Fruit fly (Drosophila melanogaster) whole organism, embryonic: ENCODE results near the gene Dred.

Experiments used
- Blimp-1 ChIP-seq: fragments of 200-800 bp; sonication (Bioruptor generic); optimal IDR thresholded peaks from 3 replicates; lab custom pipeline; 2018; ENCODE audit warnings: missing biosample characterization, missing genetic modification characterization, mild to moderate bottlenecking, moderate library complexity, missing genetic modification reagents
- BtbVII ChIP-seq: fragments of 200-800 bp; sonication (Bioruptor generic); optimal IDR thresholded peaks from 3 replicates; lab custom pipeline; 2017; ENCODE audit warnings: missing biosample characterization, mild to moderate bottlenecking, missing genetic modification characterization
- CG1024 ChIP-seq: fragments of 200-800 bp; sonication (Bioruptor generic); IDR thresholded peaks from 2 replicates; pipeline ENCODE4 v1.3.6; 2022; ENCODE audit warnings: missing biosample characterization, missing genetic modification characterization
- CG11560 ChIP-seq: fragments of 200-800 bp; sonication (Bioruptor generic); IDR thresholded peaks from 3 replicates; pipeline ENCODE4 v1.3.6; 2022; ENCODE audit warnings: missing biosample characterization, missing genetic modification characterization
- CG12219 ChIP-seq: fragments of 200-800 bp; sonication (Bioruptor generic); optimal IDR thresholded peaks from 3 replicates; lab custom pipeline; 2018; ENCODE audit warnings: missing biosample characterization, mild to moderate bottlenecking, missing genetic modification characterization
- CG12942 ChIP-seq: fragments of 200-800 bp; sonication (Bioruptor generic); optimal IDR thresholded peaks from 3 replicates; lab custom pipeline; 2016; ENCODE audit warnings: missing biosample characterization, missing genetic modification characterization
- CG15073 ChIP-seq: fragments of 200-800 bp; sonication (Bioruptor generic); optimal IDR thresholded peaks from 2 replicates; lab custom pipeline; 2016; ENCODE audit warnings: missing biosample characterization, missing genetic modification characterization
- CG15479 ChIP-seq: fragments of 200-800 bp; sonication (Bioruptor generic); optimal IDR thresholded peaks from 3 replicates; lab custom pipeline; 2019; ENCODE audit warnings: missing biosample characterization, mild to moderate bottlenecking, missing genetic modification characterization, moderate library complexity
- CG1792 ChIP-seq: fragments of 200-800 bp; sonication (Bioruptor generic); optimal IDR thresholded peaks from 2 replicates; lab custom pipeline; 2016; ENCODE audit warnings: missing biosample characterization, missing genetic modification characterization
- CG2202 ChIP-seq: fragments of 200-800 bp; sonication (Bioruptor generic); optimal IDR thresholded peaks from 2 replicates; lab custom pipeline; 2018; ENCODE audit warnings: missing biosample characterization, mild to moderate bottlenecking, missing genetic modification characterization
- CG31441 ChIP-seq: fragments of 200-800 bp; sonication (Bioruptor generic); IDR thresholded peaks from 2 replicates; pipeline ENCODE4 v1.3.6; 2022; ENCODE audit warnings: missing biosample characterization, missing genetic modification characterization
- CG3407 ChIP-seq: fragments of 200-800 bp; sonication (Bioruptor generic); optimal IDR thresholded peaks from 2 replicates; lab custom pipeline; 2018; ENCODE audit warnings: missing biosample characterization, mild to moderate bottlenecking, missing genetic modification characterization
- CG4328 ChIP-seq: fragments of 200-800 bp; sonication (Bioruptor generic); optimal IDR thresholded peaks from 3 replicates; lab custom pipeline; 2017; ENCODE audit warnings: missing biosample characterization, missing genetic modification reagents, missing genetic modification characterization
- CG4730 ChIP-seq: fragments of 200-800 bp; sonication (Bioruptor generic); IDR thresholded peaks from 2 replicates; pipeline ENCODE4 v1.3.6; 2022; ENCODE audit warnings: missing biosample characterization, missing genetic modification characterization
- CG6175 ChIP-seq: fragments of 200-800 bp; sonication (Bioruptor generic); IDR thresholded peaks from 3 replicates; pipeline ENCODE4 v1.3.6; 2022; ENCODE audit warnings: missing biosample characterization, missing genetic modification characterization
- CG7786 ChIP-seq: fragments of 200-800 bp; sonication (Bioruptor generic); optimal IDR thresholded peaks from 2 replicates; lab custom pipeline; 2016; ENCODE audit warnings: missing biosample characterization, missing genetic modification characterization
- CG7839 ChIP-seq: fragments of 200-800 bp; sonication (Bioruptor generic); optimal IDR thresholded peaks from 3 replicates; lab custom pipeline; 2018; ENCODE audit warnings: missing biosample characterization, mild to moderate bottlenecking, missing genetic modification characterization, moderate library complexity
- CG9215 ChIP-seq: fragments of 200-800 bp; sonication (Bioruptor generic); IDR thresholded peaks from 2 replicates; pipeline ENCODE4 v1.3.6; 2022; ENCODE audit warnings: missing biosample characterization, missing genetic modification characterization
- CG9437 ChIP-seq: fragments of 200-800 bp; sonication (Bioruptor generic); optimal IDR thresholded peaks from 2 replicates; lab custom pipeline; 2018; ENCODE audit warnings: missing biosample characterization, mild to moderate bottlenecking, missing genetic modification characterization
- Dad ChIP-seq: fragments of 200-800 bp; sonication (Bioruptor generic); optimal IDR thresholded peaks from 3 replicates; lab custom pipeline; 2016; ENCODE audit warnings: missing biosample characterization, missing genetic modification characterization
- Dfd ChIP-seq, 2 experiments: fragments of >200 bp; optimal IDR thresholded peaks; 2 replicates each; lab custom pipeline; 2017; ENCODE audit warnings: missing biosample characterization in 2 of 2, missing genetic modification characterization in 2 of 2
- Doc2 ChIP-seq: fragments of 200-800 bp; sonication (Bioruptor generic); IDR thresholded peaks from 2 replicates; pipeline ENCODE4 v1.3.6; 2022; ENCODE audit warnings: missing biosample characterization, missing genetic modification characterization
- Drgx ChIP-seq: fragments of 200-800 bp; sonication (Bioruptor generic); IDR thresholded peaks from 2 replicates; pipeline ENCODE4 v1.3.6; 2022; ENCODE audit warnings: missing biosample characterization, missing genetic modification characterization
- E2f2 ChIP-seq: fragments of 200-800 bp; sonication (Bioruptor generic); IDR thresholded peaks from 2 replicates; pipeline ENCODE4 v1.3.6; 2022; ENCODE audit warnings: missing biosample characterization, missing genetic modification characterization
- GATAe ChIP-seq: fragments of 200-800 bp; sonication (Bioruptor generic); conservative IDR thresholded peaks from 2 replicates; pipeline ENCODE4 v1.3.6; 2022; ENCODE audit warnings: missing biosample characterization, missing genetic modification characterization
- Gsc ChIP-seq: fragments of 200-800 bp; sonication (Bioruptor generic); IDR thresholded peaks from 2 replicates; pipeline ENCODE4 v1.3.6; 2022; ENCODE audit warnings: missing biosample characterization, missing genetic modification characterization
- Hr3 ChIP-seq: fragments of 200-800 bp; sonication (Bioruptor generic); optimal IDR thresholded peaks from 3 replicates; lab custom pipeline; 2016; ENCODE audit warnings: missing biosample characterization, missing genetic modification characterization
- Mrtf ChIP-seq: fragments of 200-800 bp; sonication (Bioruptor generic); IDR thresholded peaks from 3 replicates; pipeline ENCODE4 v1.3.6; 2022; ENCODE audit warnings: missing biosample characterization, missing genetic modification characterization
- NC2α ChIP-seq: fragments of 200-800 bp; sonication (Bioruptor generic); optimal IDR thresholded peaks from 2 replicates; lab custom pipeline; 2016; ENCODE audit warnings: missing biosample characterization, missing genetic modification characterization
- NFAT ChIP-seq: fragments of 200-800 bp; sonication (Bioruptor generic); IDR thresholded peaks from 2 replicates; pipeline ENCODE4 v1.3.6; 2022; ENCODE audit warnings: missing biosample characterization, missing genetic modification characterization
- NK7.1 ChIP-seq: fragments of 200-800 bp; sonication (Bioruptor generic); optimal IDR thresholded peaks from 3 replicates; lab custom pipeline; 2016; ENCODE audit warnings: missing biosample characterization, missing genetic modification characterization
- Six4 ChIP-seq: fragments of 200-800 bp; sonication (Bioruptor generic); optimal IDR thresholded peaks from 2 replicates; lab custom pipeline; 2016; ENCODE audit warnings: missing biosample characterization, missing genetic modification characterization
- bcd ChIP-seq: fragments of 200-800 bp; sonication (Bioruptor generic); optimal IDR thresholded peaks from 2 replicates; lab custom pipeline; 2017; ENCODE audit warnings: missing biosample characterization, mild to moderate bottlenecking, missing genetic modification characterization
- caup ChIP-seq: fragments of 200-800 bp; sonication (Bioruptor generic); optimal IDR thresholded peaks from 3 replicates; lab custom pipeline; 2017; ENCODE audit warnings: missing biosample characterization, mild to moderate bottlenecking, missing genetic modification characterization, moderate library complexity; ENCODE audit not compliant: severe bottlenecking
- disco-r ChIP-seq: fragments of 200-800 bp; sonication (Bioruptor generic); optimal IDR thresholded peaks from 2 replicates; lab custom pipeline; 2016; ENCODE audit warnings: missing biosample characterization, missing genetic modification characterization
- dm ChIP-seq: fragments of 200-800 bp; sonication (Bioruptor generic); optimal IDR thresholded peaks from 3 replicates; lab custom pipeline; 2016; ENCODE audit warnings: missing biosample characterization, missing genetic modification characterization
- fru ChIP-seq: fragments of >200 bp; optimal IDR thresholded peaks from 2 replicates; lab custom pipeline; 2017
- ftz-f1 ChIP-seq: fragments of 200-800 bp; sonication (Bioruptor generic); optimal IDR thresholded peaks from 2 replicates; lab custom pipeline; 2016; ENCODE audit warnings: missing biosample characterization, missing genetic modification characterization
- gcm ChIP-seq: fragments of 200-800 bp; sonication (Bioruptor generic); optimal IDR thresholded peaks from 2 replicates; lab custom pipeline; 2019; ENCODE audit warnings: missing biosample characterization, mild to moderate bottlenecking, missing genetic modification characterization, moderate library complexity
- grn ChIP-seq: fragments of 200-800 bp; sonication (Bioruptor generic); optimal IDR thresholded peaks from 3 replicates; lab custom pipeline; 2017; ENCODE audit warnings: missing biosample characterization, missing genetic modification characterization
- gro ChIP-seq: fragments of 200-800 bp; sonication (Bioruptor generic); optimal IDR thresholded peaks from 2 replicates; lab custom pipeline; 2016; ENCODE audit warnings: missing biosample characterization, missing genetic modification characterization
- jigr1 ChIP-seq: fragments of 200-800 bp; sonication (Bioruptor generic); IDR thresholded peaks from 3 replicates; pipeline ENCODE4 v1.3.6; 2022; ENCODE audit warnings: missing biosample characterization, missing genetic modification characterization
- maf-S ChIP-seq: fragments of 200-800 bp; sonication (Bioruptor generic); optimal IDR thresholded peaks from 2 replicates; lab custom pipeline; 2016; ENCODE audit warnings: missing biosample characterization, missing genetic modification characterization
- onecut ChIP-seq: fragments of 200-800 bp; sonication (Bioruptor generic); IDR thresholded peaks from 2 replicates; pipeline ENCODE4 v1.3.6; 2022; ENCODE audit warnings: missing biosample characterization, missing genetic modification characterization
- otp ChIP-seq: fragments of 200-800 bp; sonication (Bioruptor generic); IDR thresholded peaks from 3 replicates; pipeline ENCODE4, ENCODE4 v1.3.6; 2022; ENCODE audit warnings: missing biosample characterization, missing genetic modification characterization
- pan ChIP-seq, 4 experiments: fragments of >200 bp in 3 of 4; fragments of 200-800 bp in 1 of 4; sonication (Bioruptor generic) in 1 of 4; optimal IDR thresholded peaks in 3 of 4; IDR thresholded peaks in 1 of 4; 2 replicates each; pipeline versions ENCODE4 v1.3.6 to Lab custom; 2017 to 2022; ENCODE audit warnings: missing biosample characterization in 2 of 4, missing genetic modification characterization in 2 of 4, mixed read lengths in 1 of 4
- pnt ChIP-seq: fragments of 200-800 bp; sonication (Bioruptor generic); optimal IDR thresholded peaks from 3 replicates; lab custom pipeline; 2016; ENCODE audit warnings: missing biosample characterization, missing genetic modification characterization
- sisA ChIP-seq: fragments of 200-800 bp; sonication (Bioruptor generic); IDR thresholded peaks from 2 replicates; pipeline ENCODE4 v1.3.6; 2022; ENCODE audit warnings: missing biosample characterization, missing genetic modification characterization
- stc ChIP-seq: fragments of 200-800 bp; sonication (Bioruptor generic); IDR thresholded peaks from 2 replicates; pipeline ENCODE4 v1.3.6; 2022; ENCODE audit warnings: missing biosample characterization, missing genetic modification characterization
- tin ChIP-seq: fragments of 200-800 bp; sonication (Bioruptor generic); optimal IDR thresholded peaks from 3 replicates; lab custom pipeline; 2016; ENCODE audit warnings: missing biosample characterization, missing genetic modification characterization
- tna ChIP-seq: fragments of 200-800 bp; sonication (Bioruptor generic); IDR thresholded peaks from 2 replicates; pipeline ENCODE4 v1.3.6; 2022; ENCODE audit warnings: missing biosample characterization, missing genetic modification characterization; ENCODE audit not compliant: partially characterized antibody
- zf30C ChIP-seq: fragments of 200-800 bp; sonication (Bioruptor generic); optimal IDR thresholded peaks from 3 replicates; lab custom pipeline; 2018; ENCODE audit warnings: missing biosample characterization, mild to moderate bottlenecking, missing genetic modification characterization

The Dred gene

DNA sequence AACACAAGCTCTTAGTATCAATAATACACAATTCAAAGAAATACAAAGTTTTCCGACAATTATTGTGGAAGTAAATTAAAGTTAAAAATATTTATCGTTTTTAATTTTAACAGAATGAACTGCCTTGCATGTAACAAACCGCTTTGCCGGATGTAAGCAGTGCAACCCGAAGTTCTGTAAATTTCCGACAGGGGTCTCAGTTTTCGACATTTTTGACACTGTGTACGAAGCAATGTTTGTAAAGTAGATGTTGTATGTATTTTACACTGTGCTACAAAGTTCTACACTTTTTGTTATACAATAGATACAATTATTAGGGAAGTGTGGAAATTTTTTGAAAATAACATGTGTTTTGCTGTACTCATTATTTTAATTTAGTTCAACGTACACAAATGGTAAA is 27.5 kb downstream of the Dred start (continued):
- peak; percentile 89 for TF ChIP-seq CG1024 (GFP tag; lab: Robert Waterston, UW)
- TF ChIP-seq CG9437 (GFP tag; lab: Kevin White, UChicago): peak; percentile 45
- peak; percentile 93 for TF ChIP-seq disco-r (GFP tag; lab: Kevin White, UChicago)
- TF ChIP-seq fru (lab: Kevin White, UChicago): no peak
- TF ChIP-seq Six4 (GFP tag; lab: Kevin White, UChicago): peak; percentile 77
- peak; percentile 77; the same call in 2 of the 3 replicates for TF ChIP-seq CG11560 (tag; lab: Robert Waterston, UW)
- peak; percentile 43 for TF ChIP-seq ftz-f1 (GFP tag; lab: Kevin White, UChicago)
- TF ChIP-seq CG9215: peak; percentile 80
- peak; percentile 62 for TF ChIP-seq E2f2 (GFP tag; lab: Robert Waterston, UW)
- no peak for TF ChIP-seq tna
- TF ChIP-seq CG12942: peak; percentile 73
- TF ChIP-seq gro (GFP tag; lab: Kevin White, UChicago): peak; percentile 96
- peak; percentile 91 for TF ChIP-seq CG6175 (GFP tag; lab: Robert Waterston, UW)
- TF ChIP-seq Doc2 (GFP tag; lab: Robert Waterston, UW): peak; percentile 93
- TF ChIP-seq jigr1 (GFP tag; lab: Robert Waterston, UW): peak; percentile 31; the same call in 1 of the 3 replicates
- peak; percentile 89 for TF ChIP-seq Hr3 (GFP tag; lab: Kevin White, UChicago)
- no peak for TF ChIP-seq zf30C (GFP tag; lab: Kevin White, UChicago)
- no peak for TF ChIP-seq pan (optimal IDR thresholded peaks at IDR 0.05; lab: Kevin White, UChicago)
- TF ChIP-seq pan (GFP tag; optimal IDR thresholded peaks at IDR 0.05 in 1 of 2, IDR thresholded peaks at IDR 0.05 in 1 of 2): peak in 1 of 2 experiments; percentile 93
- peak; percentile 90 for TF ChIP-seq otp (GFP tag; lab: Robert Waterston, UW)
- TF ChIP-seq Dfd (GFP tag; optimal IDR thresholded peaks at IDR 0.05; lab: Kevin White, UChicago): peak in 1 of 2 experiments; percentile 17
- TF ChIP-seq CG15479 (GFP tag; lab: Kevin White, UChicago): no peak
- TF ChIP-seq BtbVII (GFP tag; lab: Kevin White, UChicago): peak; percentile 74
- peak; percentile 88 for TF ChIP-seq CG7839 (tag; lab: Kevin White, UChicago)
- peak; percentile 97 for TF ChIP-seq NFAT (GFP tag; lab: Robert Waterston, UW)
- TF ChIP-seq maf-S (GFP tag; lab: Kevin White, UChicago): peak; percentile 92
- TF ChIP-seq tin: peak; percentile 91
- TF ChIP-seq Mrtf (GFP tag; lab: Robert Waterston, UW): peak; percentile 92
- TF ChIP-seq pnt (GFP tag; lab: Kevin White, UChicago): peak; percentile 89
- peak; percentile 79 for TF ChIP-seq CG1792
- peak; percentile 87 for TF ChIP-seq onecut (GFP tag; lab: Robert Waterston, UW)
- no peak for TF ChIP-seq gcm
- TF ChIP-seq Drgx (GFP tag; lab: Robert Waterston, UW): peak; percentile 33; the same call in 1 of the 2 replicates
- TF ChIP-seq Dad (GFP tag; lab: Kevin White, UChicago): peak; percentile 92
- TF ChIP-seq caup (GFP tag; lab: Kevin White, UChicago): peak; percentile 95
- no peak for TF ChIP-seq CG15073
- TF ChIP-seq NK7.1: peak; percentile 84
- peak; percentile 95 for TF ChIP-seq CG4730 (GFP tag; lab: Robert Waterston, UW)
- peak; percentile 97 for TF ChIP-seq bcd
- no peak for TF ChIP-seq grn (GFP tag; lab: Kevin White, UChicago)
- peak; percentile 71 for TF ChIP-seq CG7786 (GFP tag; lab: Kevin White, UChicago)
- peak; percentile 54 for TF ChIP-seq CG2202
- TF ChIP-seq CG4328 (GFP tag; lab: Kevin White, UChicago): peak; percentile 90
- TF ChIP-seq NC2α (GFP tag; lab: Kevin White, UChicago): peak; percentile 78
- peak; percentile 74 for TF ChIP-seq dm
- TF ChIP-seq stc (GFP tag; lab: Robert Waterston, UW): peak; percentile 86
- TF ChIP-seq sisA (GFP tag; lab: Robert Waterston, UW): peak; percentile 91
- peak; percentile 55 for TF ChIP-seq CG12219 (GFP tag; lab: Kevin White, UChicago)
- peak; percentile 86 for TF ChIP-seq CG3407 (GFP tag; lab: Kevin White, UChicago)
- peak; percentile 65 for TF ChIP-seq Blimp-1 (GFP tag; lab: Kevin White, UChicago)
- TF ChIP-seq CG31441 (GFP tag; lab: Robert Waterston, UW): peak; percentile 78
- peak; percentile 76 for TF ChIP-seq Gsc (GFP tag; lab: Robert Waterston, UW)
- TF ChIP-seq GATAe (GFP tag; lab: Robert Waterston, UW): peak; percentile 65
